Worm (Caenorhabditis elegans) whole organism, L3 larva: ENCODE data around the gene him-14.
"Not testable (repeated sequence)": the region's sequence is repeated elsewhere in the genome, so short reads cannot be mapped to it uniquely, and the experiment has no call there.

Experiments used
- elt-2 ChIP-seq: sonication (generic microtip); optimal IDR thresholded peaks from 2 replicates; lab custom pipeline; 2016; ENCODE audit warnings: missing genetic modification reagents, mild to moderate bottlenecking, missing genetic modification characterization, missing compliant biosample characterization
- hmg-11 ChIP-seq: sonication (generic microtip); optimal IDR thresholded peaks from 2 replicates; lab custom pipeline; 2016; ENCODE audit warnings: missing genetic modification characterization, missing compliant biosample characterization
- lin-39 ChIP-seq: fragments of 150-350 bp; optimal IDR thresholded peaks from 2 replicates; lab custom pipeline; 2018; ENCODE audit warnings: missing biosample characterization, missing genetic modification reagents, missing genetic modification characterization
- mdl-1 ChIP-seq: fragments of 150-350 bp; optimal IDR thresholded peaks from 2 replicates; lab custom pipeline; 2014; ENCODE audit warnings: missing biosample characterization, missing genetic modification characterization
- mml-1 ChIP-seq: fragments of 150-350 bp; sonication (generic microtip); optimal IDR thresholded peaks from 3 replicates; lab custom pipeline; 2014; ENCODE audit warnings: missing biosample characterization, missing genetic modification characterization
- nhr-23 ChIP-seq: fragments of 150-350 bp; optimal IDR thresholded peaks from 2 replicates; lab custom pipeline; 2014; ENCODE audit warnings: missing biosample characterization, missing genetic modification reagents, missing genetic modification characterization
- tbx-2 ChIP-seq: sonication (generic microtip); optimal IDR thresholded peaks from 2 replicates; lab custom pipeline; 2016; ENCODE audit warnings: mild to moderate bottlenecking, missing genetic modification characterization, missing compliant biosample characterization
- unc-62 ChIP-seq: fragments of 150-350 bp; sonication (generic microtip); optimal IDR thresholded peaks from 4 replicates; lab custom pipeline; 2014; ENCODE audit warnings: missing biosample characterization, missing genetic modification reagents, missing genetic modification characterization
- zag-1 ChIP-seq: fragments of 150-350 bp; optimal IDR thresholded peaks from 2 replicates; lab custom pipeline; 2014; ENCODE audit warnings: missing biosample characterization, missing genetic modification characterization

DNA sequence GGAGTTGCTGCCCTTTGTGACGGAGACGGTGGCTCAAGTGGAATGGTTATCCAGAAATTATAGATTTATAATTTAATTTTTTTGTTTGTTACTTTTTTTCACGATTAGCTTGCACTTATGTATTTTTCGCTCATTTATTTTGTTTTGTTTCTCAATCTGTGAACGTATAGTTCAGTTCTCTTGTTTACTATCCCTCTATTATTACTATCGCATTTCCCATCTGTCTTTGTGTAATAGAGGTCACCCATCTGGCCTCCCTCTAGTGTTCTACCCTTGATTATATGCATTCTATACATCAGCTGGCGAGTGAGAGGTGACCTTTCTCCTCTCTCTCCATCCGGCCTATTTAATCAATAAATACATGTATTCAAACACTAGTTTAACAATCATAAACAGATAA, 14.3 kb upstream of the him-14 start, which contains the start of the genes T02G5.14 and T02G5.15:
- TF ChIP-seq mdl-1; nhr-23 (tag; lab: Kevin White, UChicago); zag-1 (tag; lab: Kevin White, UChicago); mml-1 (tag; lab: Kevin White, UChicago); unc-62 (GFP tag; lab: Kevin White, UChicago); hmg-11 (tag; lab: Kevin White, UChicago); tbx-2; lin-39; elt-2 (tag; lab: Kevin White, UChicago): not testable (repeated sequence)
